Fruit fly (Drosophila melanogaster): Measurements from ENCODE around the gene CG34175.
A peak's percentile ranks its signal among the peaks of the same experiment; 100 is the strongest.

Gene CG34175

dm6 chr2L:3348146-3348747, 49.6 kb upstream of the CG34175 start (continued):
- no peak for TF ChIP-seq Hr78 (GFP tag; optimal IDR thresholded peaks at IDR 0.05)
- peak; percentile 73 for TF ChIP-seq CG12219 (GFP tag; optimal IDR thresholded peaks at IDR 0.05)
- no peak for TF ChIP-seq tna (GFP tag; IDR thresholded peaks at IDR 0.05; ENCODE audit: partially characterized antibody)
- TF ChIP-seq wdn (GFP tag; IDR thresholded peaks at IDR 0.05), result peak; percentile 47; the same call in 1 of the 2 replicates
- peak; percentile 93 for TF ChIP-seq sisA (GFP tag; IDR thresholded peaks at IDR 0.05)
- no peak for TF ChIP-seq CG9876 (GFP tag; optimal IDR thresholded peaks at IDR 0.05)
- peak; percentile 33 for TF ChIP-seq CG18619 (GFP tag; optimal IDR thresholded peaks at IDR 0.05)
- TF ChIP-seq prd (optimal IDR thresholded peaks at IDR 0.05), result no peak
- TF ChIP-seq prd (GFP tag; IDR thresholded peaks at IDR 0.05), result peak; percentile 93
- peak; percentile 82 for TF ChIP-seq CG11093 (GFP tag; IDR thresholded peaks at IDR 0.05)
- TF ChIP-seq PHDP (tag; optimal IDR thresholded peaks at IDR 0.05), result peak; percentile 82
- TF ChIP-seq bcd (GFP tag; optimal IDR thresholded peaks at IDR 0.05), result peak; percentile 76
- TF ChIP-seq chm (GFP tag; IDR thresholded peaks at IDR 0.05), result peak; percentile 87
- TF ChIP-seq CG5180 (GFP tag; optimal IDR thresholded peaks at IDR 0.05), result peak; percentile 72
- peak; percentile 50 for TF ChIP-seq en (GFP tag; optimal IDR thresholded peaks at IDR 0.05)
- TF ChIP-seq croc (GFP tag; conservative IDR thresholded peaks at IDR 0.05), result peak; percentile 92
- peak; percentile 64 for TF ChIP-seq Hr3 (GFP tag; optimal IDR thresholded peaks at IDR 0.05)
- TF ChIP-seq CHES-1-like (GFP tag; optimal IDR thresholded peaks at IDR 0.05), result peak; percentile 4
- TF ChIP-seq CG6654 (GFP tag; optimal IDR thresholded peaks at IDR 0.05), result peak; percentile 62
- peak; percentile 31 for TF ChIP-seq CG17568 (GFP tag; optimal IDR thresholded peaks at IDR 0.05)
- TF ChIP-seq ap (GFP tag; IDR thresholded peaks at IDR 0.05), result peak; percentile 86
- 0 out of 4 replicates have a peak, but pooled peaks have one; percentile 27 for TF ChIP-seq Dll (GFP tag; IDR thresholded peaks at IDR 0.05; ENCODE audit: partially characterized antibody)
- peak; percentile 28 for TF ChIP-seq CG31365 (tag; optimal IDR thresholded peaks at IDR 0.05)
- peak; percentile 64 for TF ChIP-seq slbo (GFP tag; IDR thresholded peaks at IDR 0.05)
- peak; percentile 70 for TF ChIP-seq ssp (GFP tag; IDR thresholded peaks at IDR 0.05)
- TF ChIP-seq Optix (GFP tag; IDR thresholded peaks at IDR 0.05), result peak; percentile 85
- no peak for TF ChIP-seq ab (GFP tag; optimal IDR thresholded peaks at IDR 0.05)
- TF ChIP-seq CG3838 (GFP tag; optimal IDR thresholded peaks at IDR 0.05), result no peak
- peak; percentile 75; the same call in 2 of the 3 replicates for TF ChIP-seq sr (GFP tag; IDR thresholded peaks at IDR 0.05)
- peak; percentile 75 for TF ChIP-seq CG43689 (GFP tag; IDR thresholded peaks at IDR 0.05)
- peak; percentile 41 for TF ChIP-seq Hmr (GFP tag; optimal IDR thresholded peaks at IDR 0.05)
- TF ChIP-seq jigr1 (GFP tag; IDR thresholded peaks at IDR 0.05), result peak; percentile 87; the same call in 2 of the 3 replicates
- peak; percentile 89 for TF ChIP-seq CG14667 (GFP tag; IDR thresholded peaks at IDR 0.05)
- peak; percentile 76 for TF ChIP-seq chn (GFP tag; optimal IDR thresholded peaks at IDR 0.05)
- peak; percentile 17 for TF ChIP-seq ERR (GFP tag; optimal IDR thresholded peaks at IDR 0.05)
- TF ChIP-seq ac (GFP tag; optimal IDR thresholded peaks at IDR 0.05), result no peak
- peak; percentile 93 for TF ChIP-seq stc (GFP tag; IDR thresholded peaks at IDR 0.05)
- no peak for TF ChIP-seq HmgD (GFP tag; optimal IDR thresholded peaks at IDR 0.05)
- peak; percentile 89 for TF ChIP-seq Rx (GFP tag; IDR thresholded peaks at IDR 0.05)
- TF ChIP-seq CG6854 (GFP tag; optimal IDR thresholded peaks at IDR 0.05), result no peak
- no peak for TF ChIP-seq YL-1 (GFP tag; optimal IDR thresholded peaks at IDR 0.05)
- TF ChIP-seq CG7839 (tag; optimal IDR thresholded peaks at IDR 0.05), result peak; percentile 81
- TF ChIP-seq CG13424 (tag; optimal IDR thresholded peaks at IDR 0.05), result peak; percentile 68
- peak; percentile 63; the same call in 1 of the 3 replicates for TF ChIP-seq CG7963 (GFP tag; IDR thresholded peaks at IDR 0.05; ENCODE audit: partially characterized antibody)
- TF ChIP-seq dati (GFP tag; IDR thresholded peaks at IDR 0.05), result peak; percentile 71
- TF ChIP-seq Drgx (GFP tag; IDR thresholded peaks at IDR 0.05), result peak; percentile 98
- TF ChIP-seq fd96Cb (tag; optimal IDR thresholded peaks at IDR 0.05), result peak; percentile 90
- peak; percentile 88 for TF ChIP-seq CG31441 (GFP tag; IDR thresholded peaks at IDR 0.05)
- TF ChIP-seq CG15269 (tag; optimal IDR thresholded peaks at IDR 0.05), result peak; percentile 77
- no peak for TF ChIP-seq sug (tag; optimal IDR thresholded peaks at IDR 0.05)
